Worm (Caenorhabditis elegans): ENCODE results near the gene nspg-7.1.

DNA sequence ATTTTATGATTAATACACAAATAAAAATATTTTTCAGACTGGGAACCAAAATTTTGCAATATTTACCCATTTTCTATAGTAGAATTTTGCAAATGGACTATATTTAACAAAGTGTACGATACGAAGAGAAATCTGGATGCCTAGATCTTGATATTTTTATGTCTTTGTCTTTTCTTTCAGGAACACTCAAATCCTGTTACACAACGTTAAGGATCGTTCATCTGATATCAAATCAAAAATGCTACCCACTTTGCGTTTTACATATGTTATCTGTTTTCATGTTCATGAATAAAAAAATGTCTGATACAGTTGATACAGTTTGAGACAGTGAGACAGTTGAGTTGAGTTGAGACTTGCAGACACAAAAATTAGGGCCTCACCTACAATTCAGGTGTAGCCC is 34.4 kb downstream of the nspg-7.1 start, which contains the start of gene F49C12.1:
- TF ChIP-seq him-1 (tag; optimal IDR thresholded peaks at IDR 0.05) (no peak), W03F9.2 (tag; optimal IDR thresholded peaks at IDR 0.05) (no peak)
